Fruit fly (Drosophila melanogaster): ENCODE data around the gene gammaSnap2.

The gammaSnap2 gene

DNA sequence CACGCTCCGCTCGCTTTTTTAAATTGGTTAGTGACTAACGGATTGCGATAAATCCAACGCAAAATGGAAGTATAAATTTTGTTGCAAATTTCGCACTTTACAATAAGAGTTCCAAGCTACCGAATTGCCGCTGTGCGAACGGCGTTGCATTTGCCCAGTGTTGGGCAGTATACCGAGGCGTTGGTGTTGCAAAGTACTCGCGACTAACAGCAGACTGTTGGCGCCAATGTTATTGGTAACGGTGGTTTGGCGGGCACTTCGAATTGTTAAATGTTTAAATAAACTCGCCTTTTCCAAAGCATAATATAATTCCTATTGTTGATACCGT lies 13.1 kb upstream of the gammaSnap2 start (continued):
- TF ChIP-seq Myb (GFP tag; optimal IDR thresholded peaks at IDR 0.05) (peak; percentile 68), TFAM (GFP tag; optimal IDR thresholded peaks at IDR 0.05) (no peak), HmgD (GFP tag; optimal IDR thresholded peaks at IDR 0.05) (no peak), kay (GFP tag; optimal IDR thresholded peaks at IDR 0.05) (no peak), Mad (GFP tag; optimal IDR thresholded peaks at IDR 0.05) (peak; percentile 26), zen (tag; optimal IDR thresholded peaks at IDR 0.05) (no peak), al (GFP tag; IDR thresholded peaks at IDR 0.05) (no peak), grau (tag; optimal IDR thresholded peaks at IDR 0.05) (peak; percentile 4), CG32767 (GFP tag; IDR thresholded peaks at IDR 0.05) (no peak), abd-A (tag; optimal IDR thresholded peaks at IDR 0.05) (no peak), CG6689 (GFP tag; IDR thresholded peaks at IDR 0.05) (no peak), Nf-YC (tag; optimal IDR thresholded peaks at IDR 0.05) (no peak), schlank (tag; optimal IDR thresholded peaks at IDR 0.05) (no peak), Med (GFP tag) (peak; percentile 99), CG4820 (GFP tag; optimal IDR thresholded peaks at IDR 0.05) (no peak), CG9817 (tag; optimal IDR thresholded peaks at IDR 0.05) (peak; percentile 18), CG10274 (GFP tag; optimal IDR thresholded peaks at IDR 0.05) (no peak), unc-4 (GFP tag; IDR thresholded peaks at IDR 0.05; ENCODE audit: partially characterized antibody) (0 out of 2 replicates have a peak, but pooled peaks have one; percentile 18), B-H2 (GFP tag; optimal IDR thresholded peaks at IDR 0.05) (peak; percentile 68), fu2 (GFP tag; optimal IDR thresholded peaks at IDR 0.05) (peak; percentile 53), run (tag; optimal IDR thresholded peaks at IDR 0.05) (no peak), Opbp (GFP tag; IDR thresholded peaks at IDR 0.05; ENCODE audit: partially characterized antibody) (no peak), CoRest (tag; optimal IDR thresholded peaks at IDR 0.05) (peak; percentile 11), CG11456 (GFP tag; IDR thresholded peaks at IDR 0.05) (no peak), sug (tag; optimal IDR thresholded peaks at IDR 0.05) (peak; percentile 47), Dad (GFP tag; optimal IDR thresholded peaks at IDR 0.05) (peak; percentile 13), CG2116 (GFP tag; optimal IDR thresholded peaks at IDR 0.05) (peak; percentile 20), CG30403 (GFP tag; optimal IDR thresholded peaks at IDR 0.05) (peak; percentile 44), cas (GFP tag; IDR thresholded peaks at IDR 0.05) (no peak), Awh (GFP tag; IDR thresholded peaks at IDR 0.05) (no peak), NFAT (GFP tag; IDR thresholded peaks at IDR 0.05) (peak; percentile 29; the same call in 1 of the 2 replicates), bowl (GFP tag; IDR thresholded peaks at IDR 0.05) (no peak), ci (GFP tag; IDR thresholded peaks at IDR 0.05) (peak; percentile 56; the same call in 2 of the 3 replicates), CG12391 (tag; optimal IDR thresholded peaks at IDR 0.05) (no peak), CG3281 (GFP tag; optimal IDR thresholded peaks at IDR 0.05) (no peak), maf-S (GFP tag; optimal IDR thresholded peaks at IDR 0.05) (peak; percentile 33), Spps (tag; optimal IDR thresholded peaks at IDR 0.05) (no peak), CG2199 (GFP tag; IDR thresholded peaks at IDR 0.05) (no peak), ranshi (GFP tag; IDR thresholded peaks at IDR 0.05) (no peak), Sry-β (GFP tag; optimal IDR thresholded peaks at IDR 0.05) (no peak), Sox102F (GFP tag; optimal IDR thresholded peaks at IDR 0.05) (no peak), CG15479 (GFP tag; optimal IDR thresholded peaks at IDR 0.05) (peak; percentile 48), ttk (GFP tag; IDR thresholded peaks at IDR 0.05) (no peak), lab (GFP tag; optimal IDR thresholded peaks at IDR 0.05) (peak; percentile 77), CG18619 (GFP tag; optimal IDR thresholded peaks at IDR 0.05) (no peak), CG10321 (GFP tag; IDR thresholded peaks at IDR 0.05) (no peak), CG17612 (GFP tag; IDR thresholded peaks at IDR 0.05) (no peak), en (GFP tag; optimal IDR thresholded peaks at IDR 0.05) (no peak), NK7.1 (GFP tag; optimal IDR thresholded peaks at IDR 0.05) (no peak), CG4424 (GFP tag; optimal IDR thresholded peaks at IDR 0.05) (peak; percentile 11), trem (tag; optimal IDR thresholded peaks at IDR 0.05) (peak; percentile 45), CG31441 (GFP tag; IDR thresholded peaks at IDR 0.05) (no peak), Rfx (GFP tag; IDR thresholded peaks at IDR 0.05) (peak; percentile 73)

Measured in whole organism, embryonic.